Fruit fly (Drosophila melanogaster) whole organism, wandering third instar larva: ENCODE results near the gene Pif1A.

Experiments used
- Abd-B ChIP-seq: fragments of >200 bp; optimal IDR thresholded peaks from 2 replicates; lab custom pipeline; 2017; ENCODE audit warnings: missing biosample characterization, missing genetic modification characterization
- br ChIP-seq: fragments of 200-800 bp; sonication (Bioruptor generic); optimal IDR thresholded peaks from 2 replicates; lab custom pipeline; 2016; ENCODE audit warnings: missing biosample characterization, missing genetic modification characterization
- ey ChIP-seq: fragments of 200-800 bp; sonication (Bioruptor generic); optimal IDR thresholded peaks from 2 replicates; lab custom pipeline; 2016; ENCODE audit warnings: missing biosample characterization, missing genetic modification characterization
- jim ChIP-seq: fragments of 175-275, 200-325 bp; sonication (Bioruptor generic); optimal IDR thresholded peaks from 2 replicates; lab custom pipeline; 2016; ENCODE audit warnings: missing biosample characterization, mild to moderate bottlenecking, missing genetic modification characterization
- pan ChIP-seq: fragments of >200 bp; optimal IDR thresholded peaks from 2 replicates; lab custom pipeline; 2017
- psq ChIP-seq: fragments of 200-800 bp; sonication (Bioruptor generic); optimal IDR thresholded peaks from 3 replicates; lab custom pipeline; 2017; ENCODE audit warnings: missing biosample characterization, mild to moderate bottlenecking, missing genetic modification characterization, moderate library complexity
- sv ChIP-seq: fragments of 200-800 bp; sonication (Bioruptor generic); optimal IDR thresholded peaks from 3 replicates; lab custom pipeline; 2016; ENCODE audit warnings: missing biosample characterization, missing genetic modification characterization

DNA sequence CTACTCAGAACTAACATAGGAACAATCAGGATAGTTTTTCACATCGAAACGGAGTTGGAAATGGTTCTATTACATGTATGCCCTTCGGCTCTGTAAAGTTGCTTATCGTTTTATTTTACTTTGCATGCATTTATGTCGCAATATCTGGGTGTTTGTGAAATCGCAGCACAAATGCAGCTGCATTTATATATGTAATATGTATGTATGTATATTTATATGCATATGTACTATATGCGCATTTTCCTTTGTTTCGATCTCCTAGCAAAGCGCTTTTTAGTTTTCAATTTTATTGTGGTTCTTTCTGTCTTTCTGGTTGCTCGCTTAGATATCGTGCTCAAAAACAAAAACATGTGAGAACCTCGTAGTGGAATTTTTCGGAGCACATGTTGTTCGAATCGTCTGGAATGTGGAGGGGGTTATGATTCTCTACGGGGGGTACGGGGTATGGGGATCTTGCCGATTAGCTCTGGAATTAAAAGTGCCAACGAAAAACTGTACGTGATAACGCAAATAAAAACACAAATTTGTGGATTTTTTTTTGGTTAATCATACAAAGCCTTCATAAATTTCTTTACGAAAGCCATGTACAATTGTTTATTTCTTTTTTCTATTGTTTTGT, 13.2 kb upstream of the Pif1A start:
- TF ChIP-seq ey (GFP tag; lab: Kevin White, UChicago) (no peak), Abd-B (GFP tag; lab: Kevin White, UChicago) (no peak), psq (GFP tag; lab: Kevin White, UChicago) (no peak), sv (GFP tag; lab: Kevin White, UChicago) (no peak), pan (lab: Kevin White, UChicago) (no peak), br (GFP tag; lab: Kevin White, UChicago) (no peak), jim (no peak)
